Fruit fly (Drosophila melanogaster) whole organism, adult: ENCODE data around the gene CG16820.

Experiments
- CG11617 ChIP-seq: fragments of 200-800 bp; sonication (Bioruptor generic); optimal IDR thresholded peaks from 2 replicates; lab custom pipeline; 2017; ENCODE audit warnings: mild to moderate bottlenecking, missing biosample characterization, missing genetic modification reagents, missing genetic modification characterization
- CG1620 ChIP-seq: fragments of 200-800 bp; sonication (Bioruptor generic); optimal IDR thresholded peaks from 2 replicates; lab custom pipeline; 2016; ENCODE audit warnings: missing biosample characterization, missing genetic modification characterization
- CG33017 ChIP-seq: fragments of 200-800 bp; sonication (Bioruptor generic); optimal IDR thresholded peaks from 2 replicates; lab custom pipeline; 2018; ENCODE audit warnings: missing biosample characterization, mild to moderate bottlenecking, missing genetic modification characterization, moderate library complexity
- CG5204 ChIP-seq: fragments of 200-800 bp; sonication (Bioruptor generic); optimal IDR thresholded peaks from 2 replicates; lab custom pipeline; 2016; ENCODE audit warnings: missing biosample characterization, missing genetic modification characterization
- CG7045 ChIP-seq: fragments of 200-800 bp; sonication (Bioruptor generic); optimal IDR thresholded peaks from 2 replicates; lab custom pipeline; 2017; ENCODE audit warnings: missing biosample characterization, mild to moderate bottlenecking, missing genetic modification characterization
- CG7101 ChIP-seq: fragments of 200-800 bp; sonication (Bioruptor generic); optimal IDR thresholded peaks from 2 replicates; lab custom pipeline; 2018; ENCODE audit warnings: missing biosample characterization, mild to moderate bottlenecking, missing genetic modification characterization, moderate library complexity
- Clk ChIP-seq: fragments of 200-800 bp; sonication (Bioruptor generic); optimal IDR thresholded peaks from 2 replicates; lab custom pipeline; 2017; ENCODE audit warnings: missing biosample characterization, missing genetic modification characterization
- Crg-1 ChIP-seq: fragments of 200-800 bp; sonication (Bioruptor generic); optimal IDR thresholded peaks from 2 replicates; lab custom pipeline; 2016; ENCODE audit warnings: missing biosample characterization, missing genetic modification characterization
- Hr96 ChIP-seq: fragments of 200-800 bp; sonication (Bioruptor generic); optimal IDR thresholded peaks from 2 replicates; lab custom pipeline; 2016; ENCODE audit warnings: missing biosample characterization, missing genetic modification characterization
- Mnt ChIP-seq: fragments of 200-800 bp; sonication (Bioruptor generic); optimal IDR thresholded peaks from 2 replicates; lab custom pipeline; 2016; ENCODE audit warnings: missing biosample characterization, mild to moderate bottlenecking, missing genetic modification characterization
- cnc ChIP-seq, 2 experiments: fragments of >200 bp; optimal IDR thresholded peaks; 2 replicates each; lab custom pipeline; 2017
- kay ChIP-seq: fragments of 200-800 bp; sonication (Bioruptor generic); peaks from one replicate; lab custom pipeline; 2016; ENCODE audit warnings: missing biosample characterization, missing genetic modification characterization, borderline replicate concordance
- ovo ChIP-seq: fragments of 200-800 bp; sonication (Bioruptor generic); optimal IDR thresholded peaks from 2 replicates; lab custom pipeline; 2016; ENCODE audit warnings: missing biosample characterization, missing genetic modification characterization
- pad ChIP-seq: fragments of 200-800 bp; sonication (Bioruptor generic); optimal IDR thresholded peaks from 3 replicates; lab custom pipeline; 2017; ENCODE audit warnings: missing biosample characterization, missing genetic modification characterization, mild to moderate bottlenecking, moderate library complexity, missing genetic modification reagents

- no peak for TF ChIP-seq Clk (GFP tag; lab: Kevin White, UChicago)
- TF ChIP-seq Crg-1 (GFP tag; lab: Kevin White, UChicago), result no peak
- no peak for TF ChIP-seq kay (GFP tag; lab: Kevin White, UChicago)
- TF ChIP-seq Mnt (GFP tag; lab: Kevin White, UChicago), result no peak
- TF ChIP-seq CG7045, result no peak
- no peak for TF ChIP-seq CG11617
- no peak for TF ChIP-seq pad (GFP tag; lab: Kevin White, UChicago)
- no peak for TF ChIP-seq CG5204 (GFP tag; lab: Kevin White, UChicago)
- no peak for TF ChIP-seq CG33017 (tag; lab: Kevin White, UChicago)
- no peak for TF ChIP-seq ovo (GFP tag; lab: Kevin White, UChicago)
- no peak for TF ChIP-seq cnc (optimal IDR thresholded peaks at IDR 0.05; lab: Kevin White, UChicago)
- TF ChIP-seq CG1620 (GFP tag; lab: Kevin White, UChicago), result no peak
- TF ChIP-seq CG7101, result no peak
- no peak for TF ChIP-seq Hr96 (GFP tag; lab: Kevin White, UChicago)
These were observed 22.1 kb downstream of the CG16820 start for dm6 chr2L:13268040-13268652.
